Fruit fly (Drosophila melanogaster) Kc167 (cell line): ENCODE results near the gene rols.

Experiments
- Myc ChIP-seq: fragments of >200 bp; optimal IDR thresholded peaks from 2 replicates; lab custom pipeline; 2017; ENCODE audit warnings: missing external identifiers
- Sin3A ChIP-seq: fragments of >200 bp; optimal IDR thresholded peaks from 2 replicates; lab custom pipeline; 2018; ENCODE audit warnings: missing external identifiers
- h ChIP-seq: fragments of >200 bp; optimal IDR thresholded peaks from 3 replicates; lab custom pipeline; 2018; ENCODE audit warnings: missing external identifiers
- insv ChIP-seq: fragments of >200 bp; optimal IDR thresholded peaks from 3 replicates; lab custom pipeline; 2018; ENCODE audit warnings: missing external identifiers
- psq ChIP-seq: fragments of >200 bp; optimal IDR thresholded peaks from 2 replicates; lab custom pipeline; 2017; ENCODE audit warnings: missing external identifiers
- ttk ChIP-seq: sonication (Bioruptor generic); optimal IDR thresholded peaks from 2 replicates; lab custom pipeline; 2017; ENCODE audit warnings: missing external identifiers

DNA sequence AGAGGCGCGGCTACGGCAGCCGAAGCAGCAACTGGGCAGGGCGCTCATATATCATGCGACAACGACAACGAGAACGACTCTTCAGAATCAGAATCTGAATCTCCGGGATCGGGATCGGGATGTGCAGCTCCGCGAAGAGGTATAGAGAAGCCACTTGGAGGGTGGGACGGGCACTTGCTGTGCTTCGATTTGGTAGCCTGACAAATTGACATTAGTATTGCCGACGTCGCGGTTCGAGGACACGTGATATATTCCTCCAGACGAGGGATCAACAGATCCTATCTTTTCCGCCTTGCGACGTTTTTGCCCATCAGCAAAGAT is 17.8 kb upstream of the rols start:
- no peak for TF ChIP-seq psq
- TF ChIP-seq h: no peak
- TF ChIP-seq insv (lab: Kevin White, UChicago): no peak
- TF ChIP-seq ttk (lab: Kevin White, UChicago): no peak
- TF ChIP-seq Sin3A: no peak
- no peak for TF ChIP-seq Myc (lab: Kevin White, UChicago)
